Fruit fly (Drosophila melanogaster): ENCODE results near the gene CG42374.
A peak's percentile ranks its signal among the peaks of the same experiment; 100 is the strongest.

CG42374 gene

DNA sequence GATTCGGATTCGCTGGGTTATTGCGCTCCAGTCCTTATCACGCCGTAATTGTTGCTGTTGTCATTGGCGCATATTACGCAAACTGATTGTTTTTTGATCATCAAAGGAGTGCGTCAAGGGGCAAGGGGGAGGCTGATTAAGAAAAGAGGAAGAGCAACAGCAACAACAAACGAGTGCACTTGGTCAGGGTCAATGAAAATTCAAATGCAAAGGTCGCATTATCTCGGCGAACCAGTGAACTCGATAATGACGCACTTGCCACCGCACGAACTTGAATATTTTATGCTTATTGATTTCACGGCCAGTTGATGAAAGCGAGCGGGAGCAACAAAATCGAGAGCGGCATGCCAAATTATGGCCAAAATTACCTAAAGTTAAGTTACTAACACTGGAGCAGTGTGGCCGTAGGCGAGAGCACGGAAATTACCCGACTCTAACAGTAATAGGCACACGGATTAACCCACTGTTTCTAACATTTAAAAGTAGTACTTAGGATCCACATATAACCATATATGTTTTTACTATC lies 3.2 kb upstream of the CG42374 start, which contains the start of gene nes (continued):
- TF ChIP-seq YL-1 (GFP tag; optimal IDR thresholded peaks at IDR 0.05): peak; percentile 7
- TF ChIP-seq Ets65A (GFP tag): peak; percentile 82
- no peak for TF ChIP-seq lov (optimal IDR thresholded peaks at IDR 0.05)
- no peak for TF ChIP-seq lov (GFP tag; IDR thresholded peaks at IDR 0.05)
- peak; percentile 49; the same call in 1 of the 2 replicates for TF ChIP-seq CG32532 (GFP tag; IDR thresholded peaks at IDR 0.05)
- TF ChIP-seq stwl (tag; optimal IDR thresholded peaks at IDR 0.05): peak; percentile 79
- peak; percentile 73 for TF ChIP-seq CG9932 (GFP tag; IDR thresholded peaks at IDR 0.05)
- TF ChIP-seq CG6854 (GFP tag; optimal IDR thresholded peaks at IDR 0.05): peak; percentile 15
- peak; percentile 37 for TF ChIP-seq Max (GFP tag; optimal IDR thresholded peaks at IDR 0.05)
- TF ChIP-seq CG15514 (GFP tag; optimal IDR thresholded peaks at IDR 0.05): peak; percentile 2
- TF ChIP-seq CG3847 (GFP tag; IDR thresholded peaks at IDR 0.05): peak; percentile 26
- 0 out of 2 replicates have a peak, but pooled peaks have one; percentile 41 for TF ChIP-seq ssp (GFP tag; IDR thresholded peaks at IDR 0.05)
- 0 out of 3 replicates have a peak, but pooled peaks have one; percentile 29 for TF ChIP-seq tgo (GFP tag; IDR thresholded peaks at IDR 0.05)
- TF ChIP-seq NFAT (GFP tag; IDR thresholded peaks at IDR 0.05): peak; percentile 11; the same call in 1 of the 2 replicates
- TF ChIP-seq CG12391 (tag; optimal IDR thresholded peaks at IDR 0.05): peak; percentile 11
- peak; percentile 52; the same call in 1 of the 2 replicates for TF ChIP-seq Bgb (GFP tag; IDR thresholded peaks at IDR 0.05; ENCODE audit: partially characterized antibody)
- 0 out of 3 replicates have a peak, but pooled peaks have one; percentile 9 for TF ChIP-seq Aef1 (GFP tag; IDR thresholded peaks at IDR 0.05)
- TF ChIP-seq nmo (GFP tag; optimal IDR thresholded peaks at IDR 0.05): no peak
- no peak for TF ChIP-seq croc (GFP tag; conservative IDR thresholded peaks at IDR 0.05)
- TF ChIP-seq CG17385 (GFP tag; optimal IDR thresholded peaks at IDR 0.05): peak; percentile 87
- peak; percentile 41 for TF ChIP-seq Scr (GFP tag; IDR thresholded peaks at IDR 0.05; ENCODE audit: partially characterized antibody)
- TF ChIP-seq dimm (GFP tag; IDR thresholded peaks at IDR 0.05): no peak
- TF ChIP-seq CG14710 (tag; optimal IDR thresholded peaks at IDR 0.05): peak; percentile 6
- peak; percentile 40 for TF ChIP-seq CG7987 (GFP tag; optimal IDR thresholded peaks at IDR 0.05)
- peak; percentile 25; the same call in 1 of the 2 replicates for TF ChIP-seq Ptx1 (GFP tag; IDR thresholded peaks at IDR 0.05)
- TF ChIP-seq ind (GFP tag; optimal IDR thresholded peaks at IDR 0.05): peak; percentile 21
- TF ChIP-seq CG16813 (GFP tag; IDR thresholded peaks at IDR 0.05; ENCODE audit: partially characterized antibody): peak; percentile 19; the same call in 1 of the 3 replicates
- peak; percentile 18; the same call in 1 of the 3 replicates for TF ChIP-seq CG14050 (GFP tag; IDR thresholded peaks at IDR 0.05)
- TF ChIP-seq CG6654 (GFP tag; optimal IDR thresholded peaks at IDR 0.05): no peak
- TF ChIP-seq Fer1 (GFP tag; optimal IDR thresholded peaks at IDR 0.05): peak; percentile 7
- peak; percentile 48; the same call in 1 of the 2 replicates for TF ChIP-seq sna (GFP tag; IDR thresholded peaks at IDR 0.05; ENCODE audit: partially characterized antibody)
- peak; percentile 88 for TF ChIP-seq crol (GFP tag; IDR thresholded peaks at IDR 0.05)
- TF ChIP-seq Rfx (GFP tag; IDR thresholded peaks at IDR 0.05): 0 out of 2 replicates have a peak, but pooled peaks have one; percentile 10

DNA sequence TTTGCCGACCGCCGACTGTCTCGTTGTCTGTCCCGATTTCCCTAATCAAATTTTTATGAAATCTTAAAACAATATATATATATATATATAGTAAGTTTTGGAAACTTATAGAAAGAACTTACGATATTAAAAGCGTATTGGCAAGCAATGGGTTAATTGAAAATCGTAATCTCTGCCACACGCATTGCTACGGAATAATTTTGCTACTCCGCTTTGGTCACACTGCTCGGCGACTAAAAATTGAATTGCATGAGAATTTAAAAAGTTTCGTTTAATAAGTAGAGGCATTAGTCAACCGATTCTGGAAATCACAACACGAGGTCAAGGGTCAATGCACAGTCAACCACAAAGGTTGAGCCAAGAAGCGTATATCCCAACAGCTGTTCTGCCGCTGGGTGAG lies 2.4 kb upstream of the CG42374 start, which contains the start of gene Bet1:
Bet1 (plus strand) TSS at position 182 of the 400 bp plus-strand sequence.
- TF ChIP-seq bsh (GFP tag; optimal IDR thresholded peaks at IDR 0.05) (peak in 1 of 2 experiments; percentile 14), CG11504 (tag; optimal IDR thresholded peaks at IDR 0.05) (no peak), crp (GFP tag; optimal IDR thresholded peaks at IDR 0.05) (no peak), grau (tag; optimal IDR thresholded peaks at IDR 0.05) (peak; percentile 7), CG15479 (GFP tag; optimal IDR thresholded peaks at IDR 0.05) (no peak), MTF-1 (GFP tag; optimal IDR thresholded peaks at IDR 0.05; ENCODE audit: borderline replicate concordance) (no peak), CG10979 (tag; optimal IDR thresholded peaks at IDR 0.05) (no peak), CG8765 (GFP tag; IDR thresholded peaks at IDR 0.05) (no peak), seq (GFP tag; IDR thresholded peaks at IDR 0.05) (no peak), BtbVII (GFP tag; optimal IDR thresholded peaks at IDR 0.05) (no peak), YL-1 (GFP tag; optimal IDR thresholded peaks at IDR 0.05) (peak; percentile 21), pfk (GFP tag; optimal IDR thresholded peaks at IDR 0.05) (no peak), dysf (GFP tag; IDR thresholded peaks at IDR 0.05) (peak; percentile 20; the same call in 1 of the 3 replicates), Neu2 (GFP tag; optimal IDR thresholded peaks at IDR 0.05; ENCODE audit: borderline replicate concordance) (no peak), Ssrp (tag; optimal IDR thresholded peaks at IDR 0.05) (no peak), Fer1 (GFP tag; optimal IDR thresholded peaks at IDR 0.05) (no peak), NFAT (GFP tag; IDR thresholded peaks at IDR 0.05) (peak; percentile 14; the same call in 1 of the 2 replicates), gsb (GFP tag; IDR thresholded peaks at IDR 0.05) (no peak), CG9437 (GFP tag; optimal IDR thresholded peaks at IDR 0.05) (no peak), CG31224 (GFP tag; IDR thresholded peaks at IDR 0.05) (no peak)
